Fruit fly (Drosophila melanogaster) whole organism, embryonic: ENCODE data around the gene LPCAT.

Experiments
- CG10209 ChIP-seq: fragments of 200-800 bp; sonication (Bioruptor generic); optimal IDR thresholded peaks from 3 replicates; lab custom pipeline; 2017; ENCODE audit warnings: missing biosample characterization, mild to moderate bottlenecking, missing genetic modification characterization, missing genetic modification reagents
- CG13424 ChIP-seq: fragments of 200-800 bp; sonication (Bioruptor generic); optimal IDR thresholded peaks from 2 replicates; lab custom pipeline; 2019; ENCODE audit warnings: missing biosample characterization, mild to moderate bottlenecking, missing genetic modification characterization, moderate library complexity
- CG13624 ChIP-seq: fragments of 200-800 bp; sonication (Bioruptor generic); optimal IDR thresholded peaks from 2 replicates; lab custom pipeline; 2016; ENCODE audit warnings: missing biosample characterization, missing genetic modification characterization
- CG1603 ChIP-seq: fragments of 200-800 bp; sonication (Bioruptor generic); optimal IDR thresholded peaks from 2 replicates; lab custom pipeline; 2019; ENCODE audit warnings: missing biosample characterization, mild to moderate bottlenecking, missing genetic modification characterization, moderate library complexity
- CG1647 ChIP-seq: fragments of 200-800 bp; sonication (Bioruptor generic); optimal IDR thresholded peaks from 3 replicates; lab custom pipeline; 2016; ENCODE audit warnings: missing biosample characterization, missing genetic modification characterization
- CG17361 ChIP-seq: fragments of 200-800 bp; sonication (Bioruptor generic); IDR thresholded peaks from 3 replicates; pipeline ENCODE4 v1.3.6; 2022; ENCODE audit warnings: missing biosample characterization, missing genetic modification characterization
- CG18011 ChIP-seq: fragments of 200-800 bp; sonication (Bioruptor generic); optimal IDR thresholded peaks from 2 replicates; lab custom pipeline; 2017; ENCODE audit warnings: missing biosample characterization, missing genetic modification characterization, mild to moderate bottlenecking, moderate library complexity, missing genotype
- CG2889 ChIP-seq: fragments of 200-800 bp; sonication (Bioruptor generic); IDR thresholded peaks from 3 replicates; pipeline ENCODE4 v1.3.6; 2022; ENCODE audit warnings: missing biosample characterization, missing genetic modification characterization
- CG30403 ChIP-seq: fragments of 200-800 bp; sonication (Bioruptor generic); optimal IDR thresholded peaks from 3 replicates; lab custom pipeline; 2016; ENCODE audit warnings: missing biosample characterization, missing genetic modification characterization
- CG32532 ChIP-seq: fragments of 200-800 bp; sonication (Bioruptor generic); IDR thresholded peaks from 2 replicates; pipeline ENCODE4 v1.3.6; 2022; ENCODE audit warnings: missing biosample characterization, missing genetic modification characterization
- CG32767 ChIP-seq: fragments of 200-800 bp; sonication (Bioruptor generic); IDR thresholded peaks from 2 replicates; pipeline ENCODE4 v1.3.6; 2022; ENCODE audit warnings: missing biosample characterization, missing genetic modification characterization
- CG3281 ChIP-seq: fragments of 200-800 bp; sonication (Bioruptor generic); optimal IDR thresholded peaks from 3 replicates; lab custom pipeline; 2017; ENCODE audit warnings: missing biosample characterization, mild to moderate bottlenecking, missing genetic modification characterization
- CG3407 ChIP-seq: fragments of 200-800 bp; sonication (Bioruptor generic); optimal IDR thresholded peaks from 2 replicates; lab custom pipeline; 2018; ENCODE audit warnings: missing biosample characterization, mild to moderate bottlenecking, missing genetic modification characterization
- CG4282 ChIP-seq: fragments of 200-800 bp; sonication (Bioruptor generic); optimal IDR thresholded peaks from 2 replicates; lab custom pipeline; 2016; ENCODE audit warnings: missing biosample characterization, missing genetic modification characterization
- CG4360 ChIP-seq: fragments of 200-800 bp; sonication (Bioruptor generic); IDR thresholded peaks from 2 replicates; pipeline ENCODE4 v1.3.6; 2022; ENCODE audit warnings: missing biosample characterization, missing genetic modification characterization
- CG6854 ChIP-seq: fragments of 200-800 bp; sonication (Bioruptor generic); optimal IDR thresholded peaks from 3 replicates; lab custom pipeline; 2017; ENCODE audit warnings: missing biosample characterization, mild to moderate bottlenecking, missing genetic modification characterization
- CG9215 ChIP-seq: fragments of 200-800 bp; sonication (Bioruptor generic); IDR thresholded peaks from 2 replicates; pipeline ENCODE4 v1.3.6; 2022; ENCODE audit warnings: missing biosample characterization, missing genetic modification characterization
- Camta ChIP-seq: fragments of 200-800 bp; sonication (Bioruptor generic); optimal IDR thresholded peaks from 2 replicates; lab custom pipeline; 2016; ENCODE audit warnings: missing biosample characterization, missing genetic modification characterization
- D ChIP-seq, 2 experiments: fragments of 200-800 bp in 1 of 2; fragments of >200 bp in 1 of 2; sonication (Bioruptor generic) in 1 of 2; optimal IDR thresholded peaks; 2 replicates in 1 of 2; 3 replicates in 1 of 2; lab custom pipeline; 2017; ENCODE audit warnings: mild to moderate bottlenecking in 1 of 2, missing biosample characterization in 1 of 2, missing genetic modification characterization in 1 of 2, missing genetic modification reagents in 1 of 2
- Dbx ChIP-seq: fragments of 200-800 bp; sonication (Bioruptor generic); IDR thresholded peaks from 3 replicates; pipeline ENCODE4 v1.3.6; 2022; ENCODE audit warnings: missing biosample characterization, missing genetic modification characterization
- Fer1 ChIP-seq: fragments of 200-800 bp; sonication (Bioruptor generic); optimal IDR thresholded peaks from 2 replicates; lab custom pipeline; 2017; ENCODE audit warnings: missing biosample characterization, mild to moderate bottlenecking, missing genetic modification characterization
- HLHmδ ChIP-seq: fragments of 200-800 bp; sonication (Bioruptor generic); optimal IDR thresholded peaks from 2 replicates; lab custom pipeline; 2018; ENCODE audit warnings: missing biosample characterization, mild to moderate bottlenecking, missing genetic modification characterization, moderate library complexity
- HmgZ ChIP-seq: fragments of 200-800 bp; sonication (Bioruptor generic); optimal IDR thresholded peaks from 2 replicates; lab custom pipeline; 2018; ENCODE audit warnings: missing biosample characterization, mild to moderate bottlenecking, missing genetic modification characterization
- Hr3 ChIP-seq: fragments of 200-800 bp; sonication (Bioruptor generic); optimal IDR thresholded peaks from 3 replicates; lab custom pipeline; 2016; ENCODE audit warnings: missing biosample characterization, missing genetic modification characterization
- Lim3 ChIP-seq: fragments of 200-800 bp; sonication (Bioruptor generic); IDR thresholded peaks from 2 replicates; pipeline ENCODE4 v1.3.6; 2022; ENCODE audit warnings: missing biosample characterization, missing genetic modification characterization
- Max ChIP-seq: fragments of 200-800 bp; sonication (Bioruptor generic); optimal IDR thresholded peaks from 2 replicates; lab custom pipeline; 2016; ENCODE audit warnings: missing biosample characterization, mild to moderate bottlenecking, missing genetic modification characterization
- NC2β ChIP-seq: fragments of 200-800 bp; sonication (Bioruptor generic); optimal IDR thresholded peaks from 2 replicates; lab custom pipeline; 2016; ENCODE audit warnings: missing biosample characterization, missing genetic modification characterization
- Neu2 ChIP-seq: fragments of 200-800 bp; sonication (Bioruptor generic); optimal IDR thresholded peaks from 3 replicates; lab custom pipeline; 2016; ENCODE audit warnings: missing biosample characterization, missing genetic modification characterization, borderline replicate concordance
- NfI ChIP-seq: fragments of 200-800 bp; sonication (Bioruptor generic); optimal IDR thresholded peaks from 3 replicates; lab custom pipeline; 2018; ENCODE audit warnings: missing biosample characterization, mild to moderate bottlenecking, missing genetic modification characterization, moderate library complexity
- Optix ChIP-seq: fragments of 200-800 bp; sonication (Bioruptor generic); IDR thresholded peaks from 3 replicates; pipeline ENCODE4 v1.3.6; 2022; ENCODE audit warnings: missing biosample characterization, missing genetic modification characterization
- Rfx ChIP-seq: fragments of 200-800 bp; sonication (Bioruptor generic); IDR thresholded peaks from 2 replicates; pipeline ENCODE4 v1.3.6; 2022; ENCODE audit warnings: missing biosample characterization, missing genetic modification characterization
- ac ChIP-seq: fragments of 200-800 bp; sonication (Bioruptor generic); optimal IDR thresholded peaks from 3 replicates; lab custom pipeline; 2017; ENCODE audit warnings: missing biosample characterization, mild to moderate bottlenecking, missing genetic modification characterization
- cg ChIP-seq: fragments of 200-800 bp; sonication (Bioruptor generic); optimal IDR thresholded peaks from 3 replicates; lab custom pipeline; 2019; ENCODE audit warnings: missing biosample characterization, mild to moderate bottlenecking, missing genetic modification characterization, moderate library complexity
- corto ChIP-seq: fragments of 200-800 bp; sonication (Bioruptor generic); optimal IDR thresholded peaks from 2 replicates; lab custom pipeline; 2016; ENCODE audit warnings: missing biosample characterization, mild to moderate bottlenecking, missing genetic modification characterization, moderate library complexity
- dan ChIP-seq: fragments of 200-800 bp; sonication (Bioruptor generic); IDR thresholded peaks from 2 replicates; pipeline ENCODE4 v1.3.6; 2022; ENCODE audit warnings: missing biosample characterization, missing genetic modification characterization
- dpn ChIP-seq, 2 experiments: fragments of 200-800 bp; sonication (Bioruptor generic); optimal IDR thresholded peaks; 3 replicates each; lab custom pipeline; 2016; ENCODE audit warnings: missing biosample characterization in 2 of 2, missing genetic modification characterization in 2 of 2
- hb ChIP-seq: fragments of 200-800 bp; sonication (Bioruptor generic); IDR thresholded peaks from 3 replicates; pipeline ENCODE4 v1.3.6; 2022; ENCODE audit warnings: missing biosample characterization, missing genetic modification characterization; ENCODE audit not compliant: partially characterized antibody
- her ChIP-seq: fragments of 200-800 bp; sonication (Bioruptor generic); optimal IDR thresholded peaks from 2 replicates; lab custom pipeline; 2016; ENCODE audit warnings: missing biosample characterization, missing genetic modification characterization
- ind ChIP-seq: fragments of 200-800 bp; sonication (Bioruptor generic); optimal IDR thresholded peaks from 3 replicates; lab custom pipeline; 2016; ENCODE audit warnings: missing biosample characterization, missing genetic modification characterization
- jigr1 ChIP-seq: fragments of 200-800 bp; sonication (Bioruptor generic); IDR thresholded peaks from 3 replicates; pipeline ENCODE4 v1.3.6; 2022; ENCODE audit warnings: missing biosample characterization, missing genetic modification characterization
- lola ChIP-seq, 3 experiments: fragments of >200 bp in 2 of 3; fragments of 200-800 bp in 1 of 3; sonication (Bioruptor generic) in 1 of 3; optimal IDR thresholded peaks; 2 replicates each; lab custom pipeline; 2017 to 2019; ENCODE audit warnings: missing biosample characterization in 3 of 3, missing genetic modification characterization in 3 of 3, mild to moderate bottlenecking in 1 of 3, moderate library complexity in 1 of 3
- rib ChIP-seq: fragments of 200-800 bp; sonication (Bioruptor generic); IDR thresholded peaks from 2 replicates; pipeline ENCODE4 v1.3.6; 2022; ENCODE audit warnings: missing biosample characterization, missing genetic modification characterization
- scrt ChIP-seq: fragments of 200-800 bp; sonication (Bioruptor generic); optimal IDR thresholded peaks from 2 replicates; lab custom pipeline; 2018; ENCODE audit warnings: missing biosample characterization, mild to moderate bottlenecking, missing genetic modification characterization, moderate library complexity
- sd ChIP-seq: fragments of 200-800 bp; sonication (Bioruptor generic); optimal IDR thresholded peaks from 3 replicates; lab custom pipeline; 2018; ENCODE audit warnings: missing biosample characterization, mild to moderate bottlenecking, missing genetic modification characterization, moderate library complexity
- sens ChIP-seq: fragments of 200-800 bp; sonication (Bioruptor generic); peaks from one replicate; lab custom pipeline; 2016; ENCODE audit warnings: missing biosample characterization, missing genetic modification characterization
- trem ChIP-seq: fragments of 200-800 bp; optimal IDR thresholded peaks from 3 replicates; lab custom pipeline; 2019; ENCODE audit warnings: missing biosample characterization, mild to moderate bottlenecking, missing genetic modification characterization, moderate library complexity
- twi ChIP-seq: fragments of 200-800 bp; optimal IDR thresholded peaks from 2 replicates; lab custom pipeline; 2019; ENCODE audit warnings: missing biosample characterization, mild to moderate bottlenecking, missing genetic modification characterization, moderate library complexity
- zen ChIP-seq: fragments of 200-800 bp; sonication (Bioruptor generic); optimal IDR thresholded peaks from 3 replicates; lab custom pipeline; 2018; ENCODE audit warnings: missing biosample characterization, mild to moderate bottlenecking, missing genetic modification characterization, moderate library complexity

The LPCAT gene

dm6 chrX:9600083-9600817 is 20.5 kb upstream of the LPCAT start (continued):
- TF ChIP-seq CG18011 (GFP tag; lab: Kevin White, UChicago) = peak; percentile 36
- peak; percentile 62 for TF ChIP-seq CG32767 (GFP tag; lab: Robert Waterston, UW)
- no peak for TF ChIP-seq hb (GFP tag; lab: Robert Waterston, UW)
- peak; percentile 55 for TF ChIP-seq CG3407
- peak; percentile 67 for TF ChIP-seq Hr3 (GFP tag; lab: Kevin White, UChicago)
- peak; percentile 82 for TF ChIP-seq CG13424 (tag; lab: Kevin White, UChicago)
- TF ChIP-seq ac = no peak
- peak; percentile 93 for TF ChIP-seq CG13624 (GFP tag; lab: Kevin White, UChicago)
- peak; percentile 63 for TF ChIP-seq CG9215
- peak; percentile 81 for TF ChIP-seq Max (GFP tag; lab: Kevin White, UChicago)
- TF ChIP-seq dan = no peak
- no peak for TF ChIP-seq corto (GFP tag; lab: Kevin White, UChicago)
- TF ChIP-seq CG30403 (GFP tag; lab: Kevin White, UChicago) = peak; percentile 82
- TF ChIP-seq cg (GFP tag; lab: Kevin White, UChicago) = peak; percentile 84
- TF ChIP-seq trem (tag; lab: Kevin White, UChicago) = no peak
- no peak for TF ChIP-seq Lim3
- TF ChIP-seq rib (GFP tag; lab: Robert Waterston, UW) = no peak; the same call in 1 of the 2 replicates
- TF ChIP-seq dpn (GFP tag; optimal IDR thresholded peaks at IDR 0.05; lab: Kevin White, UChicago) = peak; percentile 71 to 78
- peak; percentile 45; the same call in 1 of the 3 replicates for TF ChIP-seq Optix (GFP tag; lab: Robert Waterston, UW)
- TF ChIP-seq CG4282 (GFP tag; lab: Kevin White, UChicago) = peak; percentile 40
- TF ChIP-seq ind (GFP tag; lab: Kevin White, UChicago) = peak; percentile 75
- TF ChIP-seq NfI (GFP tag; lab: Kevin White, UChicago) = peak; percentile 75
- TF ChIP-seq CG17361 = peak; percentile 85
- no peak for TF ChIP-seq HLHmδ
- TF ChIP-seq Neu2 (GFP tag; lab: Kevin White, UChicago) = no peak
- peak; percentile 86 for TF ChIP-seq Fer1
- TF ChIP-seq sens (GFP tag; lab: Kevin White, UChicago) = peak; percentile 96
- TF ChIP-seq her (GFP tag; lab: Kevin White, UChicago) = peak; percentile 16
- TF ChIP-seq HmgZ = peak; percentile 79
- peak; percentile 45; the same call in 1 of the 3 replicates for TF ChIP-seq CG2889 (GFP tag; lab: Robert Waterston, UW)
- peak; percentile 94 for TF ChIP-seq scrt
- no peak for TF ChIP-seq CG4360 (GFP tag; lab: Robert Waterston, UW)
- TF ChIP-seq CG1647 (GFP tag; lab: Kevin White, UChicago) = peak; percentile 57
- peak; percentile 62 for TF ChIP-seq sd (tag; lab: Kevin White, UChicago)
- peak; percentile 79 for TF ChIP-seq CG10209 (GFP tag; lab: Kevin White, UChicago)
- TF ChIP-seq twi = peak; percentile 42
- peak; percentile 60 for TF ChIP-seq zen (tag; lab: Kevin White, UChicago)
- TF ChIP-seq NC2β (GFP tag; lab: Kevin White, UChicago) = peak; percentile 21
- peak; percentile 72; the same call in 2 of the 3 replicates for TF ChIP-seq Dbx (GFP tag; lab: Robert Waterston, UW)
- TF ChIP-seq CG3281 (GFP tag; lab: Kevin White, UChicago) = peak; percentile 78
- TF ChIP-seq CG32532 = peak; percentile 74
- TF ChIP-seq jigr1 (GFP tag; lab: Robert Waterston, UW) = peak; percentile 41; the same call in 1 of the 3 replicates
- TF ChIP-seq CG1603 (tag; lab: Kevin White, UChicago) = peak; percentile 53
- peak; percentile 69 for TF ChIP-seq Camta (GFP tag; lab: Kevin White, UChicago)
- TF ChIP-seq lola (GFP tag; optimal IDR thresholded peaks at IDR 0.05; lab: Kevin White, UChicago) = peak in 1 of 3 experiments; percentile 53
- peak; percentile 53 for TF ChIP-seq Rfx (GFP tag; lab: Robert Waterston, UW)
- no peak for TF ChIP-seq D (optimal IDR thresholded peaks at IDR 0.05; lab: Kevin White, UChicago)
- peak; percentile 60 for TF ChIP-seq D (GFP tag; optimal IDR thresholded peaks at IDR 0.05; lab: Kevin White, UChicago)
- TF ChIP-seq CG6854 = peak; percentile 74
